Worm (Caenorhabditis elegans) whole organism, mixed stage, embryonic: ENCODE data around the gene mrps-35.
A peak's percentile ranks its signal among the peaks of the same experiment; 100 is the strongest.

Experiments
- M03D4.4 ChIP-seq: sonication (generic microtip); optimal IDR thresholded peaks from 2 replicates; lab custom pipeline; 2017; ENCODE audit warnings: mild to moderate bottlenecking, missing genetic modification characterization, missing compliant biosample characterization
- bed-3 ChIP-seq: fragments of 200-800 bp; sonication (Bioruptor generic); optimal IDR thresholded peaks from 3 replicates; lab custom pipeline; 2018; ENCODE audit warnings: mild to moderate bottlenecking, missing genetic modification characterization, moderate library complexity, missing compliant biosample characterization
- blmp-1 ChIP-seq: fragments of 150-350 bp; optimal IDR thresholded peaks from 2 replicates; lab custom pipeline; 2014; ENCODE audit warnings: missing biosample characterization, missing genetic modification characterization
- ceh-39 ChIP-seq: fragments of 150-350 bp; optimal IDR thresholded peaks from 2 replicates; lab custom pipeline; 2014; ENCODE audit warnings: missing biosample characterization, missing genetic modification characterization
- ceh-43 ChIP-seq: fragments of 200-800 bp; sonication (Bioruptor generic); optimal IDR thresholded peaks from 2 replicates; lab custom pipeline; 2018; ENCODE audit warnings: mild to moderate bottlenecking, missing genetic modification characterization, moderate library complexity, missing compliant biosample characterization
- ceh-83 ChIP-seq: fragments of 200-800 bp; sonication (Bioruptor generic); optimal IDR thresholded peaks from 2 replicates; lab custom pipeline; 2018; ENCODE audit warnings: mild to moderate bottlenecking, missing genetic modification characterization, missing compliant biosample characterization
- ces-1 ChIP-seq: fragments of 150-350 bp; optimal IDR thresholded peaks from 2 replicates; lab custom pipeline; 2014; ENCODE audit warnings: missing biosample characterization, missing genetic modification reagents, missing genetic modification characterization
- cnd-1 ChIP-seq: fragments of 200-800 bp; sonication (Bioruptor generic); optimal IDR thresholded peaks from 2 replicates; lab custom pipeline; 2018; ENCODE audit warnings: mild to moderate bottlenecking, missing genetic modification characterization, missing compliant biosample characterization
- drap-1 ChIP-seq: fragments of 200-800 bp; sonication (Bioruptor generic); optimal IDR thresholded peaks from 3 replicates; lab custom pipeline; 2018; ENCODE audit warnings: mild to moderate bottlenecking, missing genetic modification characterization, missing compliant biosample characterization
- elt-1 ChIP-seq: sonication (generic microtip); optimal IDR thresholded peaks from 2 replicates; lab custom pipeline; 2017; ENCODE audit warnings: missing genetic modification characterization, mild to moderate bottlenecking, missing compliant biosample characterization, antibody characterized with exemption, moderate library complexity, borderline replicate concordance; ENCODE audit not compliant: insufficient read depth
- elt-3 ChIP-seq: fragments of 150-350 bp; optimal IDR thresholded peaks from 2 replicates; lab custom pipeline; 2014; ENCODE audit warnings: missing biosample characterization, missing genetic modification characterization
- flh-1 ChIP-seq: fragments of 200-800 bp; sonication (Bioruptor generic); optimal IDR thresholded peaks from 2 replicates; lab custom pipeline; 2018; ENCODE audit warnings: mild to moderate bottlenecking, missing genetic modification characterization, moderate library complexity, missing compliant biosample characterization
- hlh-1 ChIP-seq: fragments of 150-350 bp; optimal IDR thresholded peaks from 2 replicates; lab custom pipeline; 2014; ENCODE audit warnings: missing biosample characterization, missing genetic modification reagents, missing genetic modification characterization
- lin-13 ChIP-seq: fragments of 150-350 bp; optimal IDR thresholded peaks from 2 replicates; lab custom pipeline; 2014; ENCODE audit warnings: missing biosample characterization, missing genetic modification characterization
- lsy-2 ChIP-seq: fragments of 150-350 bp; optimal IDR thresholded peaks from 2 replicates; lab custom pipeline; 2014; ENCODE audit warnings: missing biosample characterization, missing genetic modification characterization
- mab-5 ChIP-seq: fragments of 150-350 bp; optimal IDR thresholded peaks from 2 replicates; lab custom pipeline; 2014; ENCODE audit warnings: missing biosample characterization, missing genetic modification characterization
- mep-1 ChIP-seq: fragments of 150-350 bp; optimal IDR thresholded peaks from 2 replicates; lab custom pipeline; 2017; ENCODE audit warnings: missing biosample characterization, missing genetic modification reagents, missing genetic modification characterization, inconsistent platforms
- mls-2 ChIP-seq: sonication (generic microtip); optimal IDR thresholded peaks from 2 replicates; lab custom pipeline; 2016; ENCODE audit warnings: mild to moderate bottlenecking, missing genetic modification characterization, moderate library complexity, missing compliant biosample characterization
- nhr-12 ChIP-seq: fragments of 150-350 bp; optimal IDR thresholded peaks from 2 replicates; lab custom pipeline; 2014; ENCODE audit warnings: missing biosample characterization, missing genetic modification characterization
- nhr-2 ChIP-seq: fragments of 150-350 bp; optimal IDR thresholded peaks from 2 replicates; lab custom pipeline; 2014; ENCODE audit warnings: missing biosample characterization, missing genetic modification characterization
- nhr-237 ChIP-seq: fragments of 150-350 bp; optimal IDR thresholded peaks from 2 replicates; lab custom pipeline; 2014; ENCODE audit warnings: missing biosample characterization, missing genetic modification characterization
- nhr-28 ChIP-seq: fragments of 150-350 bp; optimal IDR thresholded peaks from 2 replicates; lab custom pipeline; 2014; ENCODE audit warnings: missing biosample characterization, missing genetic modification characterization
- nhr-76 ChIP-seq: sonication (generic microtip); optimal IDR thresholded peaks from 2 replicates; lab custom pipeline; 2017; ENCODE audit warnings: missing biosample characterization, missing genetic modification characterization
- pha-4 ChIP-seq: fragments of 150-350 bp; optimal IDR thresholded peaks from 2 replicates; lab custom pipeline; 2018; ENCODE audit warnings: missing biosample characterization, missing genetic modification reagents, missing genetic modification characterization
- sem-2 ChIP-seq: fragments of 200-800 bp; sonication (Bioruptor generic); optimal IDR thresholded peaks from 2 replicates; lab custom pipeline; 2018; ENCODE audit warnings: mild to moderate bottlenecking, missing genetic modification characterization, missing compliant biosample characterization
- snpc-4 ChIP-seq: fragments of 150-350 bp; optimal IDR thresholded peaks from 2 replicates; lab custom pipeline; 2014; ENCODE audit warnings: missing biosample characterization, missing genetic modification characterization
- sptf-1 ChIP-seq: sonication (generic microtip); optimal IDR thresholded peaks from 2 replicates; lab custom pipeline; 2017; ENCODE audit warnings: mild to moderate bottlenecking, missing genetic modification characterization, moderate library complexity, missing compliant biosample characterization
- tbx-8 ChIP-seq: fragments of 200-800 bp; sonication (Bioruptor generic); optimal IDR thresholded peaks from 2 replicates; lab custom pipeline; 2018; ENCODE audit warnings: mild to moderate bottlenecking, missing genetic modification characterization, moderate library complexity, missing compliant biosample characterization
- unc-120 ChIP-seq: sonication (generic microtip); optimal IDR thresholded peaks from 2 replicates; lab custom pipeline; 2017; ENCODE audit warnings: missing genetic modification characterization, missing compliant biosample characterization; ENCODE audit not compliant: poor library complexity, severe bottlenecking
- unc-39 ChIP-seq: fragments of 150-350 bp; optimal IDR thresholded peaks from 2 replicates; lab custom pipeline; 2014; ENCODE audit warnings: missing biosample characterization, missing genetic modification characterization
- unc-62 ChIP-seq: fragments of 150-350 bp; optimal IDR thresholded peaks from 2 replicates; lab custom pipeline; 2014; ENCODE audit warnings: missing biosample characterization, missing genetic modification reagents, missing genetic modification characterization
- zip-8 ChIP-seq: fragments of 150-350 bp; optimal IDR thresholded peaks from 2 replicates; lab custom pipeline; 2014; ENCODE audit warnings: missing biosample characterization, missing genetic modification characterization
- ztf-11 ChIP-seq: fragments of 150-350 bp; optimal IDR thresholded peaks from 2 replicates; lab custom pipeline; 2014; ENCODE audit warnings: missing biosample characterization, missing genetic modification characterization

The mrps-35 gene

ce11 chrV:18986103-18986502 is 5.0 kb downstream of the mrps-35 start:
- TF ChIP-seq ceh-43 (GFP tag; lab: Kevin White, UChicago) (no peak), pha-4 (tag; lab: Kevin White, UChicago) (no peak), flh-1 (no peak), mls-2 (tag; lab: Kevin White, UChicago) (no peak), M03D4.4 (tag; lab: Kevin White, UChicago) (no peak), bed-3 (no peak), unc-120 (no peak), ces-1 (GFP tag; lab: Kevin White, UChicago) (no peak), nhr-28 (tag; lab: Kevin White, UChicago) (no peak), sem-2 (GFP tag; lab: Kevin White, UChicago) (no peak), hlh-1 (tag; lab: Kevin White, UChicago) (no peak), mep-1 (no peak), ceh-83 (GFP tag; lab: Kevin White, UChicago) (no peak), lin-13 (tag; lab: Kevin White, UChicago) (no peak), nhr-76 (tag; lab: Kevin White, UChicago) (no peak), snpc-4 (no peak)

DNA sequence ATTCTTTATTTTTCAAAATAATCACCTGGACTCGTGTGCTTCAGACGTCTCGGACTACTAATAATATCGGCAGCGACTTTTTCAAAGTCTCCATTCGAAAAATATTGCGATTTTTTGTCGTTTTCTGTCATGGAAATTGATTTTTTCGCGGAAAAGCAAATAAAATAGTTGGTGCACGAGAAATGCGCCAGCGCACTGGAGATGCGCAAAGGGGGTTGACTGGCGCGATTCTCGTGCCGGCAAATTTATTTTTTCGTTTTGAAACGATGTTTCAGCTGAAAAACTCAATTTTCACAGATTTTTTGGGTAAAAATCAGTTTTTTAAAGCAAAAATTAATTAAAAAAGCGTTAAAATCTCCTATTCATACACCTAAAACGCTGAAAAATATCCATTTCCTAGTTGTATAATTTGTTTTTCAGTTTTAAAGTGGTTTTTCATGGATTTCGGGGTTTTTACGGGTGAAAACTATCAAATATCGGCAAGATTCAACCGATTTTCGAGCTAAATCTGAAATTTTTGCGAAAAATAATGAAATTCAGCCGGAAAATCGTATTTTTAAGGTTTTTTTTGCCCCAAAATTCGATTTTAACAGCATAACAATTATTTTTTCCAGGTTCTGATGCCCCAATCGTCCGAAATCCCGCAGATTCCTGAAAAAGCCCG is 9.3 kb downstream of the mrps-35 start, which contains the start of the genes reps-1 and Y39B6A.37:
TSS of gene reps-1 (minus strand) at position 263 of the 664 bp plus-strand sequence.
TSS of gene Y39B6A.37 (plus strand) at position 614 of the 664 bp plus-strand sequence.
- TF ChIP-seq pha-4 (tag; lab: Kevin White, UChicago), result peak; percentile 53
- TF ChIP-seq lsy-2, result peak; percentile 24
- TF ChIP-seq nhr-237 (tag; lab: Kevin White, UChicago), result no peak
- no peak for TF ChIP-seq sptf-1 (tag; lab: Kevin White, UChicago)
- no peak for TF ChIP-seq snpc-4
- no peak for TF ChIP-seq flh-1
- TF ChIP-seq ces-1 (GFP tag; lab: Kevin White, UChicago), result peak; percentile 28
- TF ChIP-seq ztf-11 (tag; lab: Kevin White, UChicago), result no peak
- TF ChIP-seq nhr-2, result no peak
- peak; percentile 74 for TF ChIP-seq drap-1 (GFP tag; lab: Kevin White, UChicago)
- TF ChIP-seq nhr-28 (tag; lab: Kevin White, UChicago), result no peak
- peak; percentile 62 for TF ChIP-seq mep-1
- no peak for TF ChIP-seq elt-3
- peak; percentile 79 for TF ChIP-seq lin-13 (tag; lab: Kevin White, UChicago)
- TF ChIP-seq mab-5 (tag; lab: Kevin White, UChicago), result no peak
- no peak for TF ChIP-seq cnd-1 (tag; lab: Kevin White, UChicago)
- no peak for TF ChIP-seq unc-120

DNA sequence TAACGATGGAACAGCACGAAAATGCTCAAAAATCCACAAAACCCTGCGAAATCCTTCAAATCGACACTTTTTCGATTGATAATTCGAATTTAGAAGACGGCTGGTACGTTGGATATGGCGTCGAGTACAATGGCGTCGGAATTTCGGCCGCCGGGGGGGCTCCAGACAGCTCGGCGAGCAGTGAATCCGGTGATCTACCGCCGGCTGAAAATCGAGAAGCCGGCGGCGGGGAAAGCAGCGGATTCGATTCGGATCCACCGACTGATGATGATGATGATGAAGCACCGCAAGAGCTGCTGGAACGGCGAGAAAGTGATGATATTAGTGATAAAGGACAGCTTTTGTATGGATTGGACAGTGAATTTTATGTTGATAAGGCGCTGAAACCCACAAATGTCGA is 9.9 kb downstream of the mrps-35 start:
- TF ChIP-seq blmp-1 (no peak), nhr-76 (tag; lab: Kevin White, UChicago) (no peak), ztf-11 (tag; lab: Kevin White, UChicago) (no peak), ceh-39 (tag; lab: Kevin White, UChicago) (no peak), nhr-28 (tag; lab: Kevin White, UChicago) (no peak), M03D4.4 (tag; lab: Kevin White, UChicago) (no peak), unc-39 (tag; lab: Kevin White, UChicago) (no peak), unc-62 (GFP tag; lab: Kevin White, UChicago) (no peak), sptf-1 (tag; lab: Kevin White, UChicago) (no peak), nhr-12 (tag; lab: Kevin White, UChicago) (no peak), mls-2 (tag; lab: Kevin White, UChicago) (no peak), lin-13 (tag; lab: Kevin White, UChicago) (no peak), tbx-8 (GFP tag; lab: Kevin White, UChicago) (no peak), mep-1 (no peak), elt-1 (no peak), ces-1 (GFP tag; lab: Kevin White, UChicago) (no peak), elt-3 (no peak), sem-2 (GFP tag; lab: Kevin White, UChicago) (no peak), snpc-4 (no peak), lsy-2 (no peak)

DNA sequence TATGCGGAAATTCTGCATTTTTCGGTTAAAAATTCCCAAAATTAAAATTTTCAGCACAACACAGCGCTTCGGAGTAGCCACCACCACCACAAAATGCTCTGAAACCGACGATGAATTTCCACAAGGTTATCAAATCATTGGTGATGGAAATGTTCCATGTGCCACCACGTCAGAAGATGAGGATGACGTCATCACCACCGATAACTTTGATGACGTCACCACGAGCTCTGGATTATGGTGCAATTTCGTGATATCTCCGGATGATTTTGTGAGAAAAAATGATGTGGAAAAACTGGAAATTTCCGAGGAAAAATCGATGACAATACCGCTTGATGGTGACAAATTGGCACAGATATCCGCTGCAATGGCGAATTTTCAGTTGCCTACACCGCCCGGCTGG is 11.9 kb downstream of the mrps-35 start:
- TF ChIP-seq zip-8 (tag; lab: Kevin White, UChicago) (peak; percentile 97), sptf-1 (tag; lab: Kevin White, UChicago) (no peak), lin-13 (tag; lab: Kevin White, UChicago) (no peak)
